Worm (Caenorhabditis elegans) whole organism, L3 larva: ENCODE results near the gene twk-24.

Experiments
- ceh-16 ChIP-seq: sonication (generic microtip); optimal IDR thresholded peaks from 2 replicates; lab custom pipeline; 2017; ENCODE audit warnings: missing biosample characterization, missing genetic modification characterization
- mdl-1 ChIP-seq: fragments of 150-350 bp; optimal IDR thresholded peaks from 2 replicates; lab custom pipeline; 2014; ENCODE audit warnings: missing biosample characterization, missing genetic modification characterization
- skn-1 ChIP-seq: fragments of 150-350 bp; optimal IDR thresholded peaks from 2 replicates; lab custom pipeline; 2014; ENCODE audit warnings: missing biosample characterization, missing genetic modification characterization
- unc-62 ChIP-seq: fragments of 150-350 bp; sonication (generic microtip); optimal IDR thresholded peaks from 4 replicates; lab custom pipeline; 2014; ENCODE audit warnings: missing biosample characterization, missing genetic modification reagents, missing genetic modification characterization
- zag-1 ChIP-seq: fragments of 150-350 bp; optimal IDR thresholded peaks from 2 replicates; lab custom pipeline; 2014; ENCODE audit warnings: missing biosample characterization, missing genetic modification characterization

DNA sequence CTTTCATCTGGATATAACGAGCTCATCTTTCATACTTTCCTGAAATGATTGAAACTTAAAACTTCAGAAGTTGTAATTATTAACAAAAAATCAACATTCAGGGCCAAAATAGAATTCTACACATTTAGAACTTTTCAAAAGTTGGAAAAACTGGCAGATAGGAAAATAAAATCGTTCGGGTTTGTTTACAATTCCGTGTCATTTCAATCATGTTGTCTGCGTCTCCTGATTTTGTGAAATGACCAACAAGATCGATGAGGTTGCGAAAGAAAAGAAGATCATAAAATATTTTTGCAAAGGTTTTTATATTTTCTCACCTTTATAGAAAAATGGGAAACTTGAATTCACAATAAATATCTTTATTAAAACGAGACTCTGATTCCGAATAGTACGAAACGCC lies 19.5 kb upstream of the twk-24 start, which contains the start of gene rskd-1:
- TF ChIP-seq mdl-1 (tag; lab: Kevin White, UChicago) (no peak), ceh-16 (tag; lab: Kevin White, UChicago) (no peak), zag-1 (no peak), unc-62 (no peak), skn-1 (tag; lab: Kevin White, UChicago) (no peak)
